Worm (Caenorhabditis elegans): ENCODE results near the gene ckb-2.

ckb-2 gene

ce11 chrIII:4370585-4370984 is 2.8 kb downstream of the ckb-2 start, which contains the start of gene ckb-3:
TSS of gene ckb-3 (plus strand) at chrIII:4370885.
- no peak for TF ChIP-seq T22C8.4 (GFP tag; IDR thresholded peaks at IDR 0.05)
- TF ChIP-seq med-1 (GFP tag; optimal IDR thresholded peaks at IDR 0.05; ENCODE audit: insufficient read depth) = no peak
- TF ChIP-seq ztf-23 (GFP tag; IDR thresholded peaks at IDR 0.05) = no peak
- TF ChIP-seq tab-1 (GFP tag; IDR thresholded peaks at IDR 0.05) = no peak
- TF ChIP-seq klf-2 (GFP tag; conservative IDR thresholded peaks at IDR 0.05) = no peak
- TF ChIP-seq ztf-29 (GFP tag; IDR thresholded peaks at IDR 0.05) = no peak
- TF ChIP-seq ref-1 (GFP tag; conservative IDR thresholded peaks at IDR 0.05) = no peak
- TF ChIP-seq cog-1 (tag; optimal IDR thresholded peaks at IDR 0.05) = no peak
- TF ChIP-seq flt-1 (GFP tag; IDR thresholded peaks at IDR 0.05) = no peak

DNA sequence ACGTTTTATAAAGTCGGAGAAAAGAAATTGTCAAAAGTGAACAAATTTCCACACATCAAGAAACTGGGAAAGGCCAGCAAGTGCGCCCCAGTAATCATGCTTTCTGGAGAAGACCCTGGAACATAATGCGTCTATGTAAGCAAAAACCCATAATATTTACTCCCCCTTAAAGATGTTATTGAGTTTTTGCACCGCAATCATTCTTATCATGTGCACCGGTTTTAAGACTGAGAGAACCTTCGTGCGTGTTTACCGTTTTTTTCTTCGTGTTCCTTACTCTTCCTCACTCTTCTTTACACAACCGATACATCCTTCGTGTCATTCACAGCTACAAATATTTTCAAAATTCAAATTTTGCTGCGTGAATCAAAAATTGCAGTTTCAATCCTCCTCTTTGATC is 5.1 kb downstream of the ckb-2 start:
- TF ChIP-seq ztf-23 (GFP tag; IDR thresholded peaks at IDR 0.05) = no peak
- TF ChIP-seq ref-1 (GFP tag; conservative IDR thresholded peaks at IDR 0.05) = no peak
- no peak for TF ChIP-seq cog-1 (tag; optimal IDR thresholded peaks at IDR 0.05)
- no peak for TF ChIP-seq med-1 (GFP tag; optimal IDR thresholded peaks at IDR 0.05; ENCODE audit: insufficient read depth)
- no peak for TF ChIP-seq flt-1 (GFP tag; IDR thresholded peaks at IDR 0.05)
- no peak for TF ChIP-seq tab-1 (GFP tag; IDR thresholded peaks at IDR 0.05)
- no peak for TF ChIP-seq T22C8.4 (GFP tag; IDR thresholded peaks at IDR 0.05)

DNA sequence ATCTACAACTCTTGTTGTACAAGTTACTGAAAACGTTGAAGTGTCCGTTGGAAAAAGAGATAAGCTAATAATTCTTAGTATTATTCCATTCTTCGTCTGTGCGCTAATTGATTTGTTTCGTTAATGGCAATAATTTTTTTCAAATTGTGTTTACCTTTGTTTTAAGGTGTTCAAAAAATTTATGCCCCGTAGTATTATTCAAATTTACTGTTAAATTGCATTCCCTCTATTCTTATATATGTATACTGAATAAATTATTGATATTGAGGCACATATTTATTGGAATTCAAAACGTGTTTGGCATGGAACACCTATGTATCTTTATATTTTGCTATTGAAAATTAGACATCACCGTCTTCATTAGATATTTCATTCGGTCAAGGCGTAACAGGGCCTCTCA is 7.1 kb downstream of the ckb-2 start, which contains the start of gene pals-26:
Gene pals-26, plus strand, starts transcription at position 301 of the 400 bp plus-strand sequence.
- no peak for TF ChIP-seq flt-1 (GFP tag; IDR thresholded peaks at IDR 0.05)
- no peak for TF ChIP-seq T22C8.4 (GFP tag; IDR thresholded peaks at IDR 0.05)
- TF ChIP-seq klf-2 (GFP tag; conservative IDR thresholded peaks at IDR 0.05) = no peak
- no peak for TF ChIP-seq med-1 (GFP tag; optimal IDR thresholded peaks at IDR 0.05; ENCODE audit: insufficient read depth)
- no peak for TF ChIP-seq ztf-29 (GFP tag; IDR thresholded peaks at IDR 0.05)
- TF ChIP-seq ref-1 (GFP tag; conservative IDR thresholded peaks at IDR 0.05) = no peak
- TF ChIP-seq tab-1 (GFP tag; IDR thresholded peaks at IDR 0.05) = no peak

DNA sequence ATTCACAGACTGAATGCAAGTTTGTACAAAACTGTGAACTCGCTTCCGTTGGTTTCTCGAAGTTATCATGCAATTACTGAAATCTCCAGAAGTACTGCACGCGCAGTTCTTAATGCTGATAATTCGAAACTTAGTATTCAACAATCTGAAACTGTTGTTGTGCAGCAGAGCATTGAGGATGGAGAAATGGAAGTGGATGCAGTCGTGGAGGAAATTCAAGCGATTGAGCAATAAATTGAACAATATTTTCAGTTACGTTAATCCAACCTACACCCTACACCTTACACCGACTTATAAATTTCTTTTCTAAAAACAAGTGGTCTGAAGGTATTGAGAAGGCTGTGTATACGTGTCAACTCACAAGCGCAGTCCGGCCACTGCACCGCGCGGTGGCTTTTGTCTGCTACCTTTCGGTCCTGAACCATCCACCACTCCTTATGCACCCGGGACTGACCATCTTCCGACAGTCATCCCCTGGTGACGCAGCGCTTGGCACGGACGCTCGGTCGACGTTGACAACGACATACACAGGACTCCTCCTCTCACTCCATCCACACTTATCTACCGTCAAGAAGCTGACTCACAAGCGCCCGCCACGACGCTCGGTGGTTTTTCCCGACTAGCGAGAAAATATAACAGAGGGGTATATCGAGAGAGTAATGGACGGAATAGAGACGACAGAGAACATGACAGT is 11.0 kb downstream of the ckb-2 start:
- TF ChIP-seq cog-1 (tag; optimal IDR thresholded peaks at IDR 0.05) (peak; percentile 56), T22C8.4 (GFP tag; IDR thresholded peaks at IDR 0.05) (peak; percentile 42), ref-1 (GFP tag; conservative IDR thresholded peaks at IDR 0.05) (peak; percentile 50; the same call in 1 of the 2 replicates), flt-1 (GFP tag; IDR thresholded peaks at IDR 0.05) (peak; percentile 91), med-1 (GFP tag; optimal IDR thresholded peaks at IDR 0.05; ENCODE audit: insufficient read depth) (peak; percentile 5), ztf-23 (GFP tag; IDR thresholded peaks at IDR 0.05) (peak; percentile 83), klf-2 (GFP tag; conservative IDR thresholded peaks at IDR 0.05) (peak; percentile 66), ztf-29 (GFP tag; IDR thresholded peaks at IDR 0.05) (peak; percentile 83), tab-1 (GFP tag; IDR thresholded peaks at IDR 0.05) (peak; percentile 83)

DNA sequence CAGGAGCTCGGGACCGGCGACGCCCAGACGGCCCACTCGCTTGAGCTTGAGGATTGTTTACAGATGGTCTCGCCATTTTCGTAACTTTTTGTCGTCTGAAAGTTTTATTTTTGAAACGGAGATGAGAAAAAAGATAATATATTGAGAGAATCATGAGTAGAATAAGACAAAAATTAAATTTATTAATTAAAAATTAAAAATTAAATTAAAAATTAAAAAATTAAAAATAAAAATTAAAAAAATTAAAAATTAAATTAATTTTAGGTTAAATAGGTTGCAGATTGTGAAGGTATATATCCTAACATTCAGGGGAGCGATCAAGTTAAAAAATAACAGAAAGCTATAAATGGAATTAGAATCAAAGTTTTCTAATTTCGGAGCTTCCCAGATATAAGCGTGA is 12.0 kb downstream of the ckb-2 start, which contains the start of gene B0284.3:
Gene B0284.3, minus strand, starts transcription at position 101 of the 400 bp plus-strand sequence.
- TF ChIP-seq klf-2 (GFP tag; conservative IDR thresholded peaks at IDR 0.05) = no peak
- TF ChIP-seq tab-1 (GFP tag; IDR thresholded peaks at IDR 0.05) = no peak
- TF ChIP-seq ztf-29 (GFP tag; IDR thresholded peaks at IDR 0.05) = no peak
- no peak for TF ChIP-seq ref-1 (GFP tag; conservative IDR thresholded peaks at IDR 0.05)
- no peak for TF ChIP-seq cog-1 (tag; optimal IDR thresholded peaks at IDR 0.05)
- TF ChIP-seq flt-1 (GFP tag; IDR thresholded peaks at IDR 0.05) = no peak
- TF ChIP-seq med-1 (GFP tag; optimal IDR thresholded peaks at IDR 0.05; ENCODE audit: insufficient read depth) = no peak
- no peak for TF ChIP-seq T22C8.4 (GFP tag; IDR thresholded peaks at IDR 0.05)
- TF ChIP-seq ztf-23 (GFP tag; IDR thresholded peaks at IDR 0.05) = no peak

- TF ChIP-seq ref-1 (GFP tag; conservative IDR thresholded peaks at IDR 0.05) = no peak
- peak; percentile 11 for TF ChIP-seq cog-1 (tag; optimal IDR thresholded peaks at IDR 0.05)
These were observed 13.1 kb downstream of the ckb-2 start for ce11 chrIII:4380835-4381234.

DNA sequence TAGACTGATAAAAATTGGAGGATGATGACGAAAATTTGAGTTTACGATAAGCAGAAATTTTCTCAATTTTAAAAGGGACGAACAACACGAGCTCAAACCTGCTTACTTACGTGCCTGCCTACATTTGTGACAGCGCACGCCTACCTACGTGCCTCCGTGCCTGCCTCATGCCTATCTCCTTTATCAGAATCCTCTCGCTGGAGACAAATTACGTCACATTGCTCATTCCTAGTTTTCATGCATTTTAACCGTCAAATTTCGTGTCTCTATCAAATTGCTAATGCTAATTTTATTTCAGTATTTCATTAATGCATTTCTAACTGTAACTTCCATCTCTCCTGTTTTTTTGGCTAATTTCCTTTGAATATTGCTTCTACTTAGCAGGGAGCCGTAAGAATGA is 13.6 kb downstream of the ckb-2 start, which contains the start of gene pals-27:
Gene pals-27, plus strand, starts transcription at position 301 of the 400 bp plus-strand sequence.
- TF ChIP-seq cog-1 (tag; optimal IDR thresholded peaks at IDR 0.05) = no peak
- TF ChIP-seq flt-1 (GFP tag; IDR thresholded peaks at IDR 0.05) = no peak
- no peak for TF ChIP-seq ref-1 (GFP tag; conservative IDR thresholded peaks at IDR 0.05)
- no peak for TF ChIP-seq ztf-29 (GFP tag; IDR thresholded peaks at IDR 0.05)

DNA sequence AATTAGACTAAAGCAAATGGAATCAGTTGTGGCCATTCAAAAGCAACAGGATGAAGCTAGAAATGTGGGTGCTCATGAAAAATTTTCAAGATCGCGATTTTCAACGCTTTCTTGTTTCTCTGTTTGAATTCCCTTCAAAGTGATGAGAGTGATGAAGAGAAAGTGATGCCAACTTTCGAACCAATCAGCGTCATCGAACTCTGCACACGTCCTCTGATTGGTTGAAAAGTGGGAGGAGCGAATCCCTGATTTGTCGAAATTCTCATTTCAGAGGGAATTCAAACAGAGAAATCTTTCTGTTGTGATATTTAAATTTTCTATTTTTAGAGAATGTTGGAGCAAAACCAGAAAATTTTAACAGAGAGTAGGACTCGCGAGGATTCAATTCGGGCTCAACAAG is 14.4 kb downstream of the ckb-2 start:
- no peak for TF ChIP-seq klf-2 (GFP tag; conservative IDR thresholded peaks at IDR 0.05)

ce11 chrIII:4384487-4384886 is 16.7 kb downstream of the ckb-2 start, which contains the start of gene pals-28:
TSS of gene pals-28 (plus strand) at chrIII:4384787.
- TF ChIP-seq klf-2 (GFP tag; conservative IDR thresholded peaks at IDR 0.05) (no peak), ref-1 (GFP tag; conservative IDR thresholded peaks at IDR 0.05) (no peak), flt-1 (GFP tag; IDR thresholded peaks at IDR 0.05) (no peak), cog-1 (tag; optimal IDR thresholded peaks at IDR 0.05) (no peak), ztf-29 (GFP tag; IDR thresholded peaks at IDR 0.05) (no peak)

DNA sequence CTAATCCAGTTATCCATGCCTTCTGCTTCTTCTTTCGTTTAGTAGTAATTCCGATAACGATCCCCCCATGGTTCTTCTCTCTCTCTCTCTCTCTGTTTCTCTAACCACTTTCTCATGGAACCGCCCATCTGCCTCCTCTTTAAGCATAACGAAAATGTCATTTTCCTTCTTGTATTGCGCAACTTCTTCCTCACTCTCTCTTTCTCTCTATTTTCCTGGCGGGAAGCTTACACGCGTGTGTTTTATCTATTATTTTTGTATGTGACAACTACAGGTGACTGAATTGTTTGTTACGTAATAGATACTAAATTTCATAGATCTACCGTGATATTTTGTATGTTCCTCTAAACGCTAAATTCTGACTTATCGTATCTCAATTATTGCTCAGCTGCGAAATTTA is 22.7 kb downstream of the ckb-2 start:
- TF ChIP-seq ztf-29 (GFP tag; IDR thresholded peaks at IDR 0.05) = no peak

ce11 chrIII:4391319-4391718 is 23.6 kb downstream of the ckb-2 start:
- TF ChIP-seq flt-1 (GFP tag; IDR thresholded peaks at IDR 0.05) (no peak), ztf-23 (GFP tag; IDR thresholded peaks at IDR 0.05) (no peak), T22C8.4 (GFP tag; IDR thresholded peaks at IDR 0.05) (no peak), ztf-29 (GFP tag; IDR thresholded peaks at IDR 0.05) (no peak), klf-2 (GFP tag; conservative IDR thresholded peaks at IDR 0.05) (no peak), med-1 (GFP tag; optimal IDR thresholded peaks at IDR 0.05; ENCODE audit: insufficient read depth) (no peak), cog-1 (tag; optimal IDR thresholded peaks at IDR 0.05) (no peak), ref-1 (GFP tag; conservative IDR thresholded peaks at IDR 0.05) (no peak), tab-1 (GFP tag; IDR thresholded peaks at IDR 0.05) (no peak)
